Worm (Caenorhabditis elegans) whole organism, late embryonic: ENCODE results near the gene Y42G9A.2.

Experiments
- F13H6.1 ChIP-seq: sonication (generic microtip); optimal IDR thresholded peaks from 2 replicates; lab custom pipeline; 2016; ENCODE audit warnings: missing genetic modification characterization, missing compliant biosample characterization
- K02D7.2 ChIP-seq: sonication (generic microtip); optimal IDR thresholded peaks from 2 replicates; lab custom pipeline; 2017; ENCODE audit warnings: mild to moderate bottlenecking, missing genetic modification characterization, missing compliant biosample characterization
- K09A11.1 ChIP-seq: sonication (generic microtip); optimal IDR thresholded peaks from 2 replicates; lab custom pipeline; 2017; ENCODE audit warnings: antibody characterized with exemption, mild to moderate bottlenecking, missing genetic modification characterization, missing compliant biosample characterization; ENCODE audit not compliant: insufficient read depth
- Y22D7AL.16 ChIP-seq: sonication (generic microtip); optimal IDR thresholded peaks from 2 replicates; lab custom pipeline; 2016; ENCODE audit warnings: missing genetic modification characterization, missing compliant biosample characterization
- ama-1 ChIP-seq: fragments of 150-350 bp; optimal IDR thresholded peaks from 2 replicates; lab custom pipeline; 2014
- ceh-18 ChIP-seq: sonication (generic microtip); optimal IDR thresholded peaks from 2 replicates; lab custom pipeline; 2016; ENCODE audit warnings: missing genetic modification characterization, missing compliant biosample characterization
- ceh-2 ChIP-seq: sonication (generic microtip); optimal IDR thresholded peaks from 2 replicates; lab custom pipeline; 2016; ENCODE audit warnings: missing genotype, missing genetic modification characterization, missing compliant biosample characterization
- ceh-22 ChIP-seq: sonication (generic microtip); optimal IDR thresholded peaks from 2 replicates; lab custom pipeline; 2017; ENCODE audit warnings: missing biosample characterization, missing genetic modification characterization
- ceh-31 ChIP-seq: sonication (generic microtip); optimal IDR thresholded peaks from 2 replicates; lab custom pipeline; 2016; ENCODE audit warnings: missing genetic modification characterization, missing compliant biosample characterization
- ceh-45 ChIP-seq: fragments of 200-800 bp; sonication (Bioruptor generic); IDR thresholded peaks from 2 replicates; pipeline ENCODE4 v1.3.6; 2022; ENCODE audit warnings: missing genetic modification reagents, missing genetic modification characterization, missing compliant biosample characterization
- ceh-48 ChIP-seq: sonication (generic microtip); optimal IDR thresholded peaks from 2 replicates; lab custom pipeline; 2016; ENCODE audit warnings: missing genetic modification characterization, inconsistent platforms, missing compliant biosample characterization
- ceh-6 ChIP-seq: fragments of 200-800 bp; sonication (Bioruptor generic); optimal IDR thresholded peaks from 2 replicates; lab custom pipeline; 2018; ENCODE audit warnings: mild to moderate bottlenecking, missing genetic modification characterization, missing compliant biosample characterization
- che-1 ChIP-seq: sonication (generic microtip); optimal IDR thresholded peaks from 2 replicates; lab custom pipeline; 2016; ENCODE audit warnings: mild to moderate bottlenecking, missing genetic modification characterization, missing compliant biosample characterization
- dmd-4 ChIP-seq: sonication (generic microtip); optimal IDR thresholded peaks from 2 replicates; lab custom pipeline; 2016; ENCODE audit warnings: borderline replicate concordance, missing genetic modification characterization, missing compliant biosample characterization
- elt-2 ChIP-seq: sonication (generic microtip); optimal IDR thresholded peaks from 2 replicates; lab custom pipeline; 2016; ENCODE audit warnings: missing genetic modification reagents, missing genetic modification characterization, missing compliant biosample characterization
- ets-4 ChIP-seq: sonication (generic microtip); optimal IDR thresholded peaks from 2 replicates; lab custom pipeline; 2016; ENCODE audit warnings: missing genetic modification characterization, missing compliant biosample characterization
- eyg-1 ChIP-seq: sonication (generic microtip); optimal IDR thresholded peaks from 2 replicates; lab custom pipeline; 2016; ENCODE audit warnings: missing genotype, missing genetic modification characterization, missing compliant biosample characterization
- fax-1 ChIP-seq: sonication (generic microtip); optimal IDR thresholded peaks from 2 replicates; lab custom pipeline; 2016; ENCODE audit warnings: missing genotype, missing genetic modification characterization, missing compliant biosample characterization
- fkh-6 ChIP-seq: sonication (generic microtip); optimal IDR thresholded peaks from 2 replicates; lab custom pipeline; 2016; ENCODE audit warnings: missing genetic modification characterization, missing compliant biosample characterization
- gmeb-2 ChIP-seq: sonication (generic microtip); optimal IDR thresholded peaks from 2 replicates; lab custom pipeline; 2016; ENCODE audit warnings: missing genetic modification characterization, inconsistent platforms, missing compliant biosample characterization
- hlh-13 ChIP-seq: fragments of 200-800 bp; sonication (Bioruptor generic); optimal IDR thresholded peaks from 2 replicates; lab custom pipeline; 2018; ENCODE audit warnings: mild to moderate bottlenecking, missing genetic modification characterization, missing compliant biosample characterization
- hlh-6 ChIP-seq: sonication (generic microtip); optimal IDR thresholded peaks from 2 replicates; lab custom pipeline; 2016; ENCODE audit warnings: missing genotype, missing genetic modification characterization, missing compliant biosample characterization
- lim-6 ChIP-seq: sonication (generic microtip); optimal IDR thresholded peaks from 2 replicates; lab custom pipeline; 2016; ENCODE audit warnings: missing genetic modification characterization, missing compliant biosample characterization
- lin-11 ChIP-seq: fragments of 200-800 bp; sonication (Bioruptor generic); optimal IDR thresholded peaks from 2 replicates; lab custom pipeline; 2018; ENCODE audit warnings: mild to moderate bottlenecking, missing genetic modification characterization, missing compliant biosample characterization
- madf-2 ChIP-seq: sonication (generic microtip); optimal IDR thresholded peaks from 2 replicates; lab custom pipeline; 2017; ENCODE audit warnings: missing genetic modification characterization, missing compliant biosample characterization
- mec-3 ChIP-seq: sonication (generic microtip); optimal IDR thresholded peaks from 2 replicates; lab custom pipeline; 2016; ENCODE audit warnings: borderline replicate concordance, missing genetic modification characterization, missing compliant biosample characterization
- nfya-1 ChIP-seq: sonication (generic microtip); optimal IDR thresholded peaks from 2 replicates; lab custom pipeline; 2017; ENCODE audit warnings: missing genetic modification characterization, mild to moderate bottlenecking, missing compliant biosample characterization, antibody characterized with exemption, moderate library complexity
- nhr-232 ChIP-seq: sonication (generic microtip); optimal IDR thresholded peaks from 2 replicates; lab custom pipeline; 2016; ENCODE audit warnings: missing genetic modification characterization, missing compliant biosample characterization
- pag-3 ChIP-seq: sonication (generic microtip); optimal IDR thresholded peaks from 2 replicates; lab custom pipeline; 2016; ENCODE audit warnings: missing compliant biosample characterization, missing genetic modification characterization, borderline replicate concordance
- pat-9 ChIP-seq: fragments of 200-800 bp; sonication (Bioruptor generic); optimal IDR thresholded peaks from 2 replicates; lab custom pipeline; 2018; ENCODE audit warnings: mild to moderate bottlenecking, missing genetic modification characterization, moderate library complexity, missing compliant biosample characterization
- pax-1 ChIP-seq: fragments of 150-350 bp; optimal IDR thresholded peaks from 2 replicates; lab custom pipeline; 2014; ENCODE audit warnings: missing biosample characterization, missing genetic modification characterization
- pqm-1 ChIP-seq: sonication (generic microtip); optimal IDR thresholded peaks from 2 replicates; lab custom pipeline; 2016; ENCODE audit warnings: missing genetic modification characterization, missing compliant biosample characterization
- rnt-1 ChIP-seq: sonication (generic microtip); optimal IDR thresholded peaks from 2 replicates; lab custom pipeline; 2016; ENCODE audit warnings: missing genetic modification characterization, missing compliant biosample characterization
- sox-2 ChIP-seq: fragments of 200-800 bp; sonication (Bioruptor generic); IDR thresholded peaks from 2 replicates; pipeline ENCODE4 v1.3.6; 2022; ENCODE audit warnings: missing genetic modification reagents, missing genetic modification characterization, missing compliant biosample characterization
- sox-4 ChIP-seq: sonication (generic microtip); optimal IDR thresholded peaks from 2 replicates; lab custom pipeline; 2017; ENCODE audit warnings: mild to moderate bottlenecking, missing genetic modification characterization, inconsistent platforms, missing compliant biosample characterization
- tbx-2 ChIP-seq: sonication (generic microtip); optimal IDR thresholded peaks from 2 replicates; lab custom pipeline; 2016; ENCODE audit warnings: missing genetic modification characterization, missing compliant biosample characterization
- tbx-7 ChIP-seq: sonication (generic microtip); optimal IDR thresholded peaks from 2 replicates; lab custom pipeline; 2016; ENCODE audit warnings: missing genotype, missing genetic modification characterization, missing compliant biosample characterization
- ttx-3 ChIP-seq: sonication (generic microtip); optimal IDR thresholded peaks from 2 replicates; lab custom pipeline; 2016; ENCODE audit warnings: missing genetic modification reagents, missing genetic modification characterization, missing compliant biosample characterization
- unc-3 ChIP-seq, 2 experiments: fragments of 200-800 bp in 1 of 2; sonication (Bioruptor generic) in 1 of 2; sonication (generic microtip) in 1 of 2; conservative IDR thresholded peaks in 1 of 2; optimal IDR thresholded peaks in 1 of 2; 2 replicates each; pipeline versions ENCODE4 v1.3.6 to Lab custom; 2016 to 2022; ENCODE audit warnings: missing compliant biosample characterization in 2 of 2, missing genetic modification characterization in 2 of 2, missing genetic modification reagents in 1 of 2
- unc-42 ChIP-seq: sonication (generic microtip); optimal IDR thresholded peaks from 2 replicates; lab custom pipeline; 2016; ENCODE audit warnings: missing genotype, missing genetic modification characterization, missing compliant biosample characterization
- unc-55 ChIP-seq: sonication (generic microtip); optimal IDR thresholded peaks from 2 replicates; lab custom pipeline; 2017; ENCODE audit warnings: missing biosample characterization, missing genetic modification reagents, missing genetic modification characterization
- zip-5 ChIP-seq: sonication (generic microtip); optimal IDR thresholded peaks from 2 replicates; lab custom pipeline; 2016; ENCODE audit warnings: missing genetic modification characterization, missing compliant biosample characterization
- ztf-16 ChIP-seq: sonication (generic microtip); optimal IDR thresholded peaks from 2 replicates; lab custom pipeline; 2017; ENCODE audit warnings: missing genetic modification characterization, missing compliant biosample characterization

Gene Y42G9A.2

DNA sequence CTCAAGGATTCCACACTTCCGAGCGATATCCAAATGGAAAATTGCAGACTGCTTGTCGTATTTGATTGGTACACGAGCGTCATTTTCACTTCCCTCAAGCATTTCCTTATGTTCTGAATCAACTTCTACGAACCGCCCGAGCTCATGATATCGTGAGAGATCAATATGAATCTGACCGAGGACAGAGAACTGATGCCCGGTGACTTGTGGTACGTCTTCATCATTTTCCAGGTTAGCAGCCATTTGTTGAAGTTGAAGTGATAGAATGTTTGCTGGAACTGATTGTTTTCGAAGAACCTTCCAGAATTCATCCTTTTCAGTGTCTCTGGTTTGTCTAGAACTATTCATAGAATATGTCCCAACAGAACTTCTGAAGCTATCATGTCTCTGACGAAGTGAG is 18.6 kb downstream of the Y42G9A.2 start:
- TF ChIP-seq nhr-232 (tag; lab: Kevin White, UChicago): no peak
- TF ChIP-seq mec-3: no peak
- TF ChIP-seq ceh-6 (GFP tag; lab: Kevin White, UChicago): no peak
- TF ChIP-seq elt-2: no peak
- no peak for TF ChIP-seq madf-2 (tag; lab: Kevin White, UChicago)
- TF ChIP-seq unc-3 (GFP tag; conservative IDR thresholded peaks at IDR 0.05; lab: Robert Waterston, UW): no peak
- no peak for TF ChIP-seq unc-3 (tag; optimal IDR thresholded peaks at IDR 0.05; lab: Kevin White, UChicago)
- TF ChIP-seq eyg-1: no peak
- TF ChIP-seq ceh-18 (tag; lab: Kevin White, UChicago): no peak
- TF ChIP-seq pag-3 (tag; lab: Kevin White, UChicago): no peak
- TF ChIP-seq tbx-7: no peak
- TF ChIP-seq ttx-3: no peak
- no peak for TF ChIP-seq tbx-2 (tag; lab: Kevin White, UChicago)
- no peak for TF ChIP-seq ceh-22
- TF ChIP-seq fkh-6: no peak
- no peak for TF ChIP-seq ceh-45 (GFP tag; lab: Robert Waterston, UW)
- TF ChIP-seq K02D7.2 (tag; lab: Kevin White, UChicago): no peak
- TF ChIP-seq, all 69 proteins: peak for 0

DNA sequence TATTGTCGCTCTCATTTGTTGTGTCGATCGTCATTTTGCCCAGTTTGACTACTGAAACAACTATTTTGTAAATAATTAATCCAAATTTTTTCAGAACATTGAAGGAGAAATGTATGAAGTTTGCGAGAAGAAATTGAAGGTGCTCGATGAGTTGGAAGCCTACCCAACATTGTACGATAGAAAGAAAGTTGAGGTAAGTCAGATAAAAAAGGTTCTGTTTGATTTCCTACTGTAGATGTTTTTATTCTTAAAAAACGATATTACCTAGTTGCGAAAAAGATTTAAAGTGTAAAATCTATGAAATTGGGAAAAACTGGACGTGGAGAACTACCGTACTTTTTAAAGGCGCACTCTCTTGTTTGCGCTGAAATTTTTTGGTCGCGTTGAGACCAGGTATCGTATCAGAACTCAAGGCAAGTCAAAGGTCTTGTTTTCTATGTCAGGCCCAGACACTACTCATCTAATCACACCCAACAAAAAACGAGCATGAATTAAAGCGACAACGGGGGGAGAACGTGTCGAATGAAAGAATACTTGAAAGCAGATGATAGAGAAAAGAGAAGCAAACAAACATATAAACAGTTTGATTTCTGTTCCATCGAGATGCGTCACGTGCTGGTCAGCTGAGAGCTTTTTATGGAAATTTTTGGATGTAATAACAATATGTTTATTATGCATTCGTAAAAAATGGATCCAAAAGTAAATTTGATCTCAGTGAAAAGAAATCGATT is 20.7 kb downstream of the Y42G9A.2 start, which contains the start of gene efk-1:
Gene efk-1 (minus strand): TSS at position 51 of the 731 bp plus-strand sequence.
- TF ChIP-seq hlh-6 (tag; lab: Kevin White, UChicago): no peak
- no peak for TF ChIP-seq sox-2
- no peak for TF ChIP-seq pax-1
- no peak for TF ChIP-seq fax-1 (tag; lab: Kevin White, UChicago)
- no peak for TF ChIP-seq lin-11
- TF ChIP-seq K09A11.1 (tag; lab: Kevin White, UChicago): no peak
- TF ChIP-seq hlh-13 (GFP tag; lab: Kevin White, UChicago): no peak
- no peak for TF ChIP-seq nfya-1 (tag; lab: Kevin White, UChicago)
- no peak for TF ChIP-seq eyg-1

DNA sequence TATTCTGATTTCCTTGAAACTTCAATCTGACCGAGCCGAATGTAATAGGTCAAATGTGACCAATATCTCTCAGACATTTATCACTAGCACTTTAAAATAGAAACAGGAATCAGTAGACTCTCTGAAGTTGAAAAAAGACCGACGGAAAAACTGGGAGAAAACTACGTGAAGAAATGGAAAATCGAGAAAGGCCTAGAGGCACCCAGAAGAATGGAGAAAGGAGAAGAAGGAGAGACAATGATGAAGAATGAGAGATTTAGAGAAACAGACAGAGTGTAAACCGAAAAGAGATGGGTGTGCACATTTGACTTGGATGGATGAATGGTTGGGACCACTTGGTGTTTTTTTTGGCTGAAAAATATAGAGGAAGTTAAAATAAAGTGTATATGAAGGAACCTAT is 22.1 kb downstream of the Y42G9A.2 start:
- peak; percentile 42 for TF ChIP-seq rnt-1 (tag; lab: Kevin White, UChicago)
- TF ChIP-seq unc-42 (tag; lab: Kevin White, UChicago): no peak
- TF ChIP-seq ceh-31 (tag; lab: Kevin White, UChicago): peak; percentile 31
- TF ChIP-seq mec-3: no peak
- TF ChIP-seq unc-55 (GFP tag; lab: Kevin White, UChicago): peak; percentile 44
- TF ChIP-seq K02D7.2 (tag; lab: Kevin White, UChicago): no peak
- TF ChIP-seq ceh-18 (tag; lab: Kevin White, UChicago): peak; percentile 45
- TF ChIP-seq nfya-1 (tag; lab: Kevin White, UChicago): peak; percentile 35
- TF ChIP-seq pax-1: peak; percentile 72

DNA sequence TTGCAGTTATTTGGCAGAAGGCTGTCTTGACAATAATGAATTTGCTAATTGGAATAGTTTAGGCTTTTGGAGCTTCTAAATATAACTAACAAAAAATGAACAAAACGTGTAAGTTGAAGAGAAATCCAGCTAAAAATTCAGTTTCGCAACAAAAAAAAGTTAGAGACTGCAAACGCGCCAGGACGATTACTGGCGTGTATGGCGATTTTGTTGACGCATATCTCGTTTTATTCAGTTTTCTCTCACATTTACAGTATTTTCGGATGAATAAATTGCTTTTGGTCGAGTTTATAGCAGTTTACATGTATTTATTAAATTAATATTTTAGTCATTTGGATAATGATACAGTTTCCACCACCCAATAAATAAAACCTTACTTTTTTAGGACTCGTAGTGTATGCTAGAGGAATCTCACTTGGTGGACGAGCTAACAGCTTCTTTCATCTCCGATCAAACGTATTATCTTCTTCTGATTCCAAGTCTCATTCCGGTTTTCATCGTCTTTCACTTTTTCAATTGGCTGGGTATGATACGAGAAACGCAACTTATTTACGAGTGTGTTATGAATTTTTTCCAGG is 25.1 kb downstream of the Y42G9A.2 start, which contains the start of the genes abcf-3 and F42A10.5:
Gene abcf-3 (plus strand): TSS at position 384 of the 578 bp plus-strand sequence.
Gene F42A10.5 (minus strand): TSS at position 458 of the 578 bp plus-strand sequence.
- TF ChIP-seq ama-1 (lab: Kevin White, UChicago): no peak
- peak; percentile 18 for TF ChIP-seq elt-2
- peak; percentile 32 for TF ChIP-seq nfya-1 (tag; lab: Kevin White, UChicago)

DNA sequence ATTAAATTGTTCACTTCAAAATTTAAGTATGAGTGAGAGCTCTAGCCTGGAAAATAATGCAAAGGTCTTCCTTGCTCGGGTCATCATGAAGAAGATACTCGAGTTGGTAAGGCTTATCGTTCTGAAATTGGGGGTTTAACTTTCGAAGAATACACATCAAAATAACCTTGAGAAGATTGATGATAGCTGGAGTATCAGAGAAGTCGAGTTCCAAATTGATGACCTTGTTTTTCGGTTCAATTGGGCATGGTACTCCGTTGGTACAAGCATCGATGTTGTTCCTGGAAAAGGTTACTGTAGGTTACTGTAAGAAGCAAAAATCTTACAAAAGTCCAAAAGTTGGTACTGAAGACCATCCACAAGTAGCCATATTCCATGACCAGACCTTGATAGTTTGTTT is 28.2 kb downstream of the Y42G9A.2 start:
- TF ChIP-seq ets-4 (tag; lab: Kevin White, UChicago) (no peak), ceh-18 (tag; lab: Kevin White, UChicago) (no peak), sox-4 (tag; lab: Kevin White, UChicago) (no peak), che-1 (tag; lab: Kevin White, UChicago) (no peak), ceh-48 (tag; lab: Kevin White, UChicago) (no peak), ceh-22 (no peak), F13H6.1 (tag; lab: Kevin White, UChicago) (no peak), pat-9 (no peak), gmeb-2 (tag; lab: Kevin White, UChicago) (no peak), hlh-13 (GFP tag; lab: Kevin White, UChicago) (no peak), ama-1 (lab: Kevin White, UChicago) (no peak), fax-1 (tag; lab: Kevin White, UChicago) (no peak), Y22D7AL.16 (no peak), dmd-4 (no peak), ceh-2 (tag; lab: Kevin White, UChicago) (no peak), pqm-1 (tag; lab: Kevin White, UChicago) (no peak), zip-5 (tag; lab: Kevin White, UChicago) (no peak), lim-6 (tag; lab: Kevin White, UChicago) (no peak), ztf-16 (tag; lab: Kevin White, UChicago) (no peak), madf-2 (tag; lab: Kevin White, UChicago) (no peak)
